Worm (Caenorhabditis elegans): Measurements from ENCODE around the gene F52H2.1.

The F52H2.1 gene

DNA sequence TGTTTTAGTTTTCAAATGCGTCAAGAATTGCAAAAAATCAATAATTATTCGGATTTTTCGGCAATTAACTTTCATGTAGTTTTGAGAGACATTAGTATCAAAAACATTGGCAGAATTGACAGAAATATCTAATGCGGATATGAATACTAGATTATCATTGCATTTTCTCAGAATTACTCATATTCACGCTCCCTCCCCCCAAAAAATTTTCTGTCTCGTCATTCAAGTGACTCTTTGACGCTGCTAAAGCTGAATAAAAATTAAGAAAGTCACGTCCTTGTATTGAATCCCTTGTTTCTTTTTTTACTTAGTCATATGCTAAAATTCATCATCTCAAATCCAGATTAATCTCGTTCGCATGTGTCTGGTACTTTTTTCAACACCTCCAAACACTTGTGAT, 23.7 kb downstream of the F52H2.1 start:
- TF ChIP-seq F26F4.8 (GFP tag; conservative IDR thresholded peaks at IDR 0.05) = no peak
- TF ChIP-seq dve-1 (tag; optimal IDR thresholded peaks at IDR 0.05; ENCODE audit: insufficient read depth) = no peak
- TF ChIP-seq Y5F2A.4 (GFP tag; optimal IDR thresholded peaks at IDR 0.05) = no peak
- TF ChIP-seq aha-1 (tag) = peak; percentile 97
- no peak for TF ChIP-seq nhr-42 (GFP tag; IDR thresholded peaks at IDR 0.05)
- no peak for TF ChIP-seq ceh-82 (tag; optimal IDR thresholded peaks at IDR 0.05)
- no peak for TF ChIP-seq hlh-11 (tag; optimal IDR thresholded peaks at IDR 0.05)
- TF ChIP-seq madf-5 (GFP tag; IDR thresholded peaks at IDR 0.05) = no peak
- no peak for TF ChIP-seq mep-1 (tag; optimal IDR thresholded peaks at IDR 0.05)
- no peak for TF ChIP-seq nhr-102 (tag; optimal IDR thresholded peaks at IDR 0.05)
- no peak for TF ChIP-seq ZK337.2 (GFP tag; IDR thresholded peaks at IDR 0.05)
- TF ChIP-seq egl-43 (GFP tag; IDR thresholded peaks at IDR 0.05) = no peak
- peak; percentile 58 for TF ChIP-seq nhr-11 (tag; optimal IDR thresholded peaks at IDR 0.05)
- no peak for TF ChIP-seq daf-16 (GFP tag; optimal IDR thresholded peaks at IDR 0.05)
- TF ChIP-seq daf-16 (tag; optimal IDR thresholded peaks at IDR 0.05) = no peak
- no peak for TF ChIP-seq ceh-28 (tag; optimal IDR thresholded peaks at IDR 0.05)
- TF ChIP-seq ztf-7 (tag; optimal IDR thresholded peaks at IDR 0.05) = no peak
- TF ChIP-seq spr-3 (GFP tag; optimal IDR thresholded peaks at IDR 0.05) = no peak
- TF ChIP-seq spr-1 (tag; optimal IDR thresholded peaks at IDR 0.05) = no peak
- no peak for TF ChIP-seq lin-13 (GFP tag; optimal IDR thresholded peaks at IDR 0.05)
- TF ChIP-seq Y75B8A.6 (GFP tag; IDR thresholded peaks at IDR 0.05) = no peak
- no peak for TF ChIP-seq nhr-48 (tag; optimal IDR thresholded peaks at IDR 0.05)
- TF ChIP-seq F10B5.3 (tag; optimal IDR thresholded peaks at IDR 0.05) = no peak
- TF ChIP-seq zip-2 (tag; optimal IDR thresholded peaks at IDR 0.05) = no peak
- no peak for TF ChIP-seq ces-1 (GFP tag; optimal IDR thresholded peaks at IDR 0.05)
- TF ChIP-seq nhr-76 (tag; optimal IDR thresholded peaks at IDR 0.05) = no peak
- TF ChIP-seq tag-97 (GFP tag; IDR thresholded peaks at IDR 0.05) = no peak
- TF ChIP-seq snpc-1.2 (GFP tag; IDR thresholded peaks at IDR 0.05) = no peak
- no peak for TF ChIP-seq dmd-8 (GFP tag; IDR thresholded peaks at IDR 0.05)
- TF ChIP-seq ceh-20 (GFP tag; IDR thresholded peaks at IDR 0.05) = no peak
- TF ChIP-seq vab-7 (GFP tag; IDR thresholded peaks at IDR 0.05) = no peak
- no peak for TF ChIP-seq unc-62 (GFP tag; optimal IDR thresholded peaks at IDR 0.05 in 1 of 2)
- TF ChIP-seq unc-62 (tag; optimal IDR thresholded peaks at IDR 0.05) = no peak
- no peak for TF ChIP-seq ZK546.5 (tag; optimal IDR thresholded peaks at IDR 0.05)
- no peak for TF ChIP-seq arid-1 (GFP tag; conservative IDR thresholded peaks at IDR 0.05)
- TF ChIP-seq hif-1 (tag; optimal IDR thresholded peaks at IDR 0.05) = peak in 1 of 2 experiments; percentile 75
- TF ChIP-seq hlh-30 (tag; optimal IDR thresholded peaks at IDR 0.05; ENCODE audit: insufficient read depth) = peak; percentile 9
- 0 out of 2 replicates have a peak, but pooled peaks have one; percentile 41 for TF ChIP-seq ctbp-1 (GFP tag; IDR thresholded peaks at IDR 0.05)
- TF ChIP-seq lin-38 (GFP tag; IDR thresholded peaks at IDR 0.05) = no peak
- no peak for TF ChIP-seq ama-1 (optimal IDR thresholded peaks at IDR 0.05)
- no peak for TF ChIP-seq php-3 (GFP tag; IDR thresholded peaks at IDR 0.05)
- TF ChIP-seq lsy-2 (tag; optimal IDR thresholded peaks at IDR 0.05) = peak in 1 of 2 experiments; percentile 17
- TF ChIP-seq aly-2 (tag; optimal IDR thresholded peaks at IDR 0.05) = no peak
- no peak for TF ChIP-seq madf-9 (GFP tag; conservative IDR thresholded peaks at IDR 0.05)
- no peak for TF ChIP-seq unc-130 (GFP tag; optimal IDR thresholded peaks at IDR 0.05)
- no peak for TF ChIP-seq mxl-2 (GFP tag; conservative IDR thresholded peaks at IDR 0.05)
- no peak for TF ChIP-seq zfp-2 (tag; optimal IDR thresholded peaks at IDR 0.05)
- no peak for TF ChIP-seq nhr-25 (tag; optimal IDR thresholded peaks at IDR 0.05; ENCODE audit: borderline replicate concordance, insufficient read depth)
- TF ChIP-seq snpc-4 (tag; optimal IDR thresholded peaks at IDR 0.05) = no peak
- TF ChIP-seq mes-2 (tag; optimal IDR thresholded peaks at IDR 0.05; ENCODE audit: poor library complexity, severe bottlenecking) = no peak
- TF ChIP-seq mdl-1 (tag; optimal IDR thresholded peaks at IDR 0.05) = no peak
- TF ChIP-seq dmd-9 (GFP tag; IDR thresholded peaks at IDR 0.05) = no peak
